Worm (Caenorhabditis elegans) whole organism, late embryonic: ENCODE measurements around the gene lgg-3.

Experiments
- ceh-31 ChIP-seq: sonication (generic microtip); optimal IDR thresholded peaks from 2 replicates; lab custom pipeline; 2016; ENCODE audit warnings: missing genetic modification characterization, missing compliant biosample characterization
- ceh-34 ChIP-seq: sonication (generic microtip); optimal IDR thresholded peaks from 2 replicates; lab custom pipeline; 2016; ENCODE audit warnings: mild to moderate bottlenecking, missing genetic modification characterization, missing compliant biosample characterization
- ceh-9 ChIP-seq: sonication (generic microtip); optimal IDR thresholded peaks from 2 replicates; lab custom pipeline; 2016; ENCODE audit warnings: mild to moderate bottlenecking, missing genetic modification characterization, inconsistent platforms, missing compliant biosample characterization
- dve-1 ChIP-seq: sonication (generic microtip); optimal IDR thresholded peaks from 2 replicates; lab custom pipeline; 2017; ENCODE audit warnings: antibody characterized with exemption, mild to moderate bottlenecking, missing genetic modification characterization, missing compliant biosample characterization
- elt-2 ChIP-seq: sonication (generic microtip); optimal IDR thresholded peaks from 2 replicates; lab custom pipeline; 2016; ENCODE audit warnings: missing genetic modification reagents, missing genetic modification characterization, missing compliant biosample characterization
- pha-4 ChIP-seq: fragments of 150-350 bp; optimal IDR thresholded peaks from 2 replicates; lab custom pipeline; 2018; ENCODE audit warnings: missing biosample characterization, missing genetic modification reagents, missing genetic modification characterization
- sox-4 ChIP-seq: sonication (generic microtip); optimal IDR thresholded peaks from 2 replicates; lab custom pipeline; 2017; ENCODE audit warnings: mild to moderate bottlenecking, missing genetic modification characterization, inconsistent platforms, missing compliant biosample characterization

- TF ChIP-seq elt-2 (peak; percentile 69), ceh-34 (peak; percentile 89), sox-4 (tag; lab: Kevin White, UChicago) (no peak), ceh-9 (tag; lab: Kevin White, UChicago) (no peak), dve-1 (tag; lab: Kevin White, UChicago) (peak; percentile 95), ceh-31 (tag; lab: Kevin White, UChicago) (peak; percentile 89), pha-4 (tag; lab: Kevin White, UChicago) (no peak)
Observed at ce11 chrIII:5678935-5679334, 18.9 kb downstream of the lgg-3 start, which contains the start of the genes ska-3 and rps-12.
